Worm (Caenorhabditis elegans) whole organism, L4 larva: Measurements from ENCODE around the gene nhr-54.

ENCODE experiments used
- ces-1 ChIP-seq: fragments of 150-350 bp; sonication (generic microtip); optimal IDR thresholded peaks from 4 replicates; lab custom pipeline; 2014; ENCODE audit warnings: missing biosample characterization, missing genetic modification reagents, missing genetic modification characterization
- unc-62 ChIP-seq, 3 experiments: fragments of 150-350 bp in 1 of 3; sonication (generic microtip); optimal IDR thresholded peaks in 2 of 3; peaks in 1 of 3; 1 replicate in 1 of 3; 2 replicates in 2 of 3; lab custom pipeline; 2014 to 2017; ENCODE audit warnings: missing biosample characterization in 3 of 3, missing genetic modification characterization in 3 of 3, missing genetic modification reagents in 3 of 3, missing genotype in 1 of 3

DNA sequence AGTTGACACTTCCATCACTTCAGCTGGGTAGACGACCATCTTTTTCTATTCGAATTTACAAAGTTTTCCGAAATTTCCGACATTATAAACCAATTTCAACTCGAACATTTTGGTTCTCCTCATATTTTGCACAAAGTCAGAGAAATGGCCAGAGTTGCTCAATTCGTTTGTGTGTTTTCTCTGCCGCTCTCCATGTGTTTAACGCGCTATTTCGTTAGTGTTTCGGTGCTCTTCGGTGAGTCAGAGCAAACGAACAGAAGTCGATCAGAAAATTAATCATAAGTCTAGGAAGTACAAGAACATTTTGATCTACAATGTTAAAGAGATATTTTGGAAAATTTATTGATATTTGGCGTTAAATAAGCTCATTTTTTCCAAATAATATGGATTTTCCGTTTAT, 2.9 kb upstream of the nhr-54 start, which contains the start of gene srr-3:
- TF ChIP-seq unc-62 (GFP tag; optimal IDR thresholded peaks at IDR 0.05 in 1 of 2; lab: Kevin White, UChicago) (no peak), unc-62 (tag; optimal IDR thresholded peaks at IDR 0.05; lab: Kevin White, UChicago) (no peak), ces-1 (GFP tag; lab: Kevin White, UChicago) (no peak)
